Fruit fly (Drosophila melanogaster): ENCODE measurements around the gene bdl.

bdl gene

DNA sequence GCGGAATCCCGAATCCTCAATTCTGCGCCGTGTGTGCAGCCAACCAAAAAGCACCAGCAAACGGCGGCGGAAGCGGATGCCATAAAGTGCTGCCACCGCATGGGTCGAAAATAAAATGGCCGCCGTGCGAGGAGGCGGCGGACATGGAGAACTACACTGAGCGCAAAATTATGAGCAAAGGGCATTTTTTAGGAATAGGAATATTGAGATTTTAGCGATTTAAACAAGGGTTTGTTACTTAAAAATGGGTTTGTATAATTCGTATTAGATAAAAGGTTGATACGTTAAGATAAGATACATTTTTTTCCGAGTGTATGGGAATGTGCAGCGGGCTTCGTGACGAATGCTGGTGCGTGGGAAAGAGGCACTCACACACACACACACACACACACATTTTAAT is 31.8 kb upstream of the bdl start (continued):
- TF ChIP-seq ham (GFP tag; IDR thresholded peaks at IDR 0.05) (no peak), CG4730 (GFP tag; IDR thresholded peaks at IDR 0.05) (peak; percentile 30; the same call in 1 of the 2 replicates), Chrac-16 (GFP tag; optimal IDR thresholded peaks at IDR 0.05) (no peak), az2 (GFP tag; optimal IDR thresholded peaks at IDR 0.05) (peak; percentile 39), Usf (GFP tag; optimal IDR thresholded peaks at IDR 0.05) (no peak), chif (GFP tag; optimal IDR thresholded peaks at IDR 0.05) (peak in 1 of 2 experiments; percentile 37), Dref (GFP tag; IDR thresholded peaks at IDR 0.05) (no peak), CG9797 (GFP tag; optimal IDR thresholded peaks at IDR 0.05) (no peak), CG3281 (GFP tag; optimal IDR thresholded peaks at IDR 0.05) (peak; percentile 17), Hmr (GFP tag; optimal IDR thresholded peaks at IDR 0.05) (peak; percentile 29), ash1 (GFP tag; optimal IDR thresholded peaks at IDR 0.05) (no peak), BEAF-32 (GFP tag; optimal IDR thresholded peaks at IDR 0.05) (no peak), Fer2 (tag; optimal IDR thresholded peaks at IDR 0.05) (no peak), ci (GFP tag; IDR thresholded peaks at IDR 0.05) (peak; percentile 30; the same call in 1 of the 3 replicates), Poxn (GFP tag; IDR thresholded peaks at IDR 0.05) (no peak), Fer3 (tag; optimal IDR thresholded peaks at IDR 0.05) (no peak), Lpt (GFP tag; optimal IDR thresholded peaks at IDR 0.05) (no peak), CG8924 (tag; optimal IDR thresholded peaks at IDR 0.05) (peak; percentile 9), CG8359 (GFP tag; optimal IDR thresholded peaks at IDR 0.05; ENCODE audit: borderline replicate concordance) (no peak), Atf3 (GFP tag; optimal IDR thresholded peaks at IDR 0.05) (no peak), repo (GFP tag; optimal IDR thresholded peaks at IDR 0.05) (no peak), Dp (GFP tag; optimal IDR thresholded peaks at IDR 0.05) (no peak), CG8478 (optimal IDR thresholded peaks at IDR 0.05) (no peak), CG4854 (GFP tag; optimal IDR thresholded peaks at IDR 0.05) (no peak), CG32767 (GFP tag; IDR thresholded peaks at IDR 0.05) (no peak), CG2116 (GFP tag; optimal IDR thresholded peaks at IDR 0.05) (no peak), exex (tag; optimal IDR thresholded peaks at IDR 0.05) (no peak), unpg (GFP tag; optimal IDR thresholded peaks at IDR 0.05) (peak; percentile 53), Hand (GFP tag; optimal IDR thresholded peaks at IDR 0.05) (no peak), CG18262 (tag; optimal IDR thresholded peaks at IDR 0.05) (no peak), hkb (optimal IDR thresholded peaks at IDR 0.05) (no peak), hkb (GFP tag; IDR thresholded peaks at IDR 0.05) (peak; percentile 48), phol (tag; optimal IDR thresholded peaks at IDR 0.05) (peak; percentile 60), dysf (GFP tag; IDR thresholded peaks at IDR 0.05) (peak; percentile 46), Doc2 (GFP tag; IDR thresholded peaks at IDR 0.05) (no peak), gt (GFP tag; IDR thresholded peaks at IDR 0.05) (no peak), corto (GFP tag; optimal IDR thresholded peaks at IDR 0.05) (no peak), CG34422 (GFP tag; IDR thresholded peaks at IDR 0.05) (peak; percentile 40; the same call in 1 of the 3 replicates), CG13775 (GFP tag; optimal IDR thresholded peaks at IDR 0.05) (no peak), MBD-R2 (GFP tag; IDR thresholded peaks at IDR 0.05) (no peak), CG10959 (GFP tag; IDR thresholded peaks at IDR 0.05) (peak; percentile 32; the same call in 1 of the 2 replicates), Ssrp (tag; optimal IDR thresholded peaks at IDR 0.05) (peak; percentile 30), pb (GFP tag; optimal IDR thresholded peaks at IDR 0.05) (no peak), tll (GFP tag; optimal IDR thresholded peaks at IDR 0.05) (no peak), wdn (GFP tag; IDR thresholded peaks at IDR 0.05) (no peak), Dad (GFP tag; optimal IDR thresholded peaks at IDR 0.05) (peak; percentile 17), gsb-n (tag; optimal IDR thresholded peaks at IDR 0.05) (peak; percentile 16), CG17328 (GFP tag; IDR thresholded peaks at IDR 0.05) (peak; percentile 61; the same call in 1 of the 2 replicates), pita (GFP tag; optimal IDR thresholded peaks at IDR 0.05) (no peak), CG3847 (GFP tag; IDR thresholded peaks at IDR 0.05) (0 out of 2 replicates have a peak, but pooled peaks have one; percentile 14), CG7928 (GFP tag; optimal IDR thresholded peaks at IDR 0.05) (no peak), dimm (GFP tag; IDR thresholded peaks at IDR 0.05) (no peak)

All from whole organism, embryonic.